Worm (Caenorhabditis elegans) whole organism, L4 larva: ENCODE data around the gene Y51H7C.9.

Source experiments
- Y5F2A.4 ChIP-seq: fragments of 200-800 bp; sonication (Bioruptor generic); optimal IDR thresholded peaks from 2 replicates; lab custom pipeline; 2018; ENCODE audit warnings: mild to moderate bottlenecking, missing genetic modification characterization, missing compliant biosample characterization
- aha-1 ChIP-seq: fragments of 150-350 bp; peaks from one replicate; lab custom pipeline; 2014; ENCODE audit warnings: missing biosample characterization, missing genetic modification characterization
- aly-2 ChIP-seq: sonication (generic microtip); optimal IDR thresholded peaks from 2 replicates; lab custom pipeline; 2018; ENCODE audit warnings: missing biosample characterization, missing genetic modification characterization
- arid-1 ChIP-seq: fragments of 200-800 bp; sonication (Bioruptor generic); conservative IDR thresholded peaks from 2 replicates; pipeline ENCODE4 v1.3.6; 2022; ENCODE audit warnings: missing genetic modification reagents, missing genetic modification characterization, missing compliant biosample characterization
- attf-4 ChIP-seq: sonication (generic microtip); optimal IDR thresholded peaks from 3 replicates; lab custom pipeline; 2017; ENCODE audit warnings: missing biosample characterization, missing genetic modification characterization
- ceh-28 ChIP-seq: fragments of 150-350 bp; optimal IDR thresholded peaks from 2 replicates; lab custom pipeline; 2014; ENCODE audit warnings: missing biosample characterization, missing genetic modification reagents, missing genetic modification characterization
- ceh-44 ChIP-seq: fragments of 200-800 bp; sonication (Bioruptor generic); IDR thresholded peaks from 2 replicates; pipeline ENCODE4 v1.3.6; 2022; ENCODE audit warnings: missing genetic modification reagents, missing genetic modification characterization, missing compliant biosample characterization
- ces-1 ChIP-seq: fragments of 150-350 bp; sonication (generic microtip); optimal IDR thresholded peaks from 4 replicates; lab custom pipeline; 2014; ENCODE audit warnings: missing biosample characterization, missing genetic modification reagents, missing genetic modification characterization
- daf-12 ChIP-seq: fragments of 150-350 bp; optimal IDR thresholded peaks from 2 replicates; lab custom pipeline; 2014; ENCODE audit warnings: missing biosample characterization, missing genetic modification reagents, missing genetic modification characterization
- daf-16 ChIP-seq, 3 experiments: sonication (generic microtip); optimal IDR thresholded peaks; 2 replicates each; lab custom pipeline; 2016 to 2017; ENCODE audit warnings: missing genetic modification characterization in 3 of 3, missing genetic modification reagents in 3 of 3, mild to moderate bottlenecking in 2 of 3, missing compliant biosample characterization in 2 of 3, missing biosample characterization in 1 of 3, moderate library complexity in 1 of 3
- daf-19 ChIP-seq: fragments of 200-800 bp; sonication (Bioruptor generic); conservative IDR thresholded peaks from 2 replicates; pipeline ENCODE4 v1.3.6; 2022; ENCODE audit warnings: missing genetic modification characterization, missing compliant biosample characterization
- dmd-8 ChIP-seq: fragments of 200-800 bp; sonication (Bioruptor generic); IDR thresholded peaks from 2 replicates; pipeline ENCODE4 v1.3.6; 2022; ENCODE audit warnings: missing genetic modification characterization, missing compliant biosample characterization
- dmd-9 ChIP-seq: fragments of 200-800 bp; sonication (Bioruptor generic); IDR thresholded peaks from 2 replicates; pipeline ENCODE4 v1.3.6; 2022; ENCODE audit warnings: missing genetic modification reagents, missing genetic modification characterization, missing compliant biosample characterization
- egl-43 ChIP-seq: fragments of 200-800 bp; sonication (Bioruptor generic); IDR thresholded peaks from 2 replicates; pipeline ENCODE4 v1.3.6; 2022; ENCODE audit warnings: missing genetic modification reagents, missing genetic modification characterization, missing compliant biosample characterization
- hmg-1.1 ChIP-seq: fragments of 200-800 bp; sonication (Bioruptor generic); IDR thresholded peaks from 2 replicates; pipeline ENCODE4 v1.3.6; 2022; ENCODE audit warnings: missing genetic modification reagents, missing genetic modification characterization, missing compliant biosample characterization
- lin-38 ChIP-seq: fragments of 200-800 bp; sonication (Bioruptor generic); IDR thresholded peaks from 2 replicates; pipeline ENCODE4 v1.3.6; 2022; ENCODE audit warnings: missing genetic modification reagents, missing genetic modification characterization, missing compliant biosample characterization
- lin-39 ChIP-seq: fragments of 150-350 bp; optimal IDR thresholded peaks from 2 replicates; lab custom pipeline; 2014; ENCODE audit warnings: missing biosample characterization, missing genetic modification reagents, missing genetic modification characterization
- madf-5 ChIP-seq, 2 experiments: fragments of 200-800 bp; sonication (Bioruptor generic); IDR thresholded peaks; 2 replicates each; pipeline ENCODE4 v1.3.6; 2022; ENCODE audit warnings: missing compliant biosample characterization in 2 of 2, missing genetic modification characterization in 2 of 2
- mdl-1 ChIP-seq, 2 experiments: fragments of 150-350 bp in 1 of 2; sonication (generic microtip) in 1 of 2; optimal IDR thresholded peaks; 2 replicates each; lab custom pipeline; 2014 to 2017; ENCODE audit warnings: missing biosample characterization in 2 of 2, missing genetic modification characterization in 2 of 2
- mep-1 ChIP-seq: fragments of 150-350 bp; sonication (generic microtip); optimal IDR thresholded peaks from 3 replicates; lab custom pipeline; 2014; ENCODE audit warnings: missing biosample characterization, missing genetic modification characterization
- nhr-10 ChIP-seq: fragments of 150-350 bp; optimal IDR thresholded peaks from 2 replicates; lab custom pipeline; 2014; ENCODE audit warnings: missing biosample characterization, missing genetic modification characterization
- nhr-102 ChIP-seq: sonication (generic microtip); optimal IDR thresholded peaks from 2 replicates; lab custom pipeline; 2016; ENCODE audit warnings: mild to moderate bottlenecking, missing genetic modification characterization, moderate library complexity, missing compliant biosample characterization
- nhr-237 ChIP-seq: sonication (generic microtip); optimal IDR thresholded peaks from 2 replicates; lab custom pipeline; 2017; ENCODE audit warnings: missing biosample characterization, missing genetic modification characterization
- nhr-6 ChIP-seq: fragments of 150-350 bp; optimal IDR thresholded peaks from 2 replicates; lab custom pipeline; 2014; ENCODE audit warnings: missing biosample characterization, missing genetic modification characterization
- nhr-77 ChIP-seq: fragments of 150-350 bp; optimal IDR thresholded peaks from 2 replicates; lab custom pipeline; 2014; ENCODE audit warnings: missing biosample characterization, missing genetic modification characterization
- pqm-1 ChIP-seq: sonication (generic microtip); optimal IDR thresholded peaks from 2 replicates; lab custom pipeline; 2017; ENCODE audit warnings: missing biosample characterization, missing genetic modification characterization
- set-16 ChIP-seq: fragments of 200-800 bp; sonication (Bioruptor generic); IDR thresholded peaks from 2 replicates; pipeline ENCODE4 v1.3.6; 2022; ENCODE audit warnings: missing genetic modification reagents, missing genetic modification characterization, missing compliant biosample characterization
- snpc-1.2 ChIP-seq: fragments of 200-800 bp; sonication (Bioruptor generic); IDR thresholded peaks from 2 replicates; pipeline ENCODE4 v1.3.6; 2022; ENCODE audit warnings: missing genetic modification reagents, missing genetic modification characterization, missing compliant biosample characterization
- snpc-4 ChIP-seq: fragments of 150-350 bp; optimal IDR thresholded peaks from 2 replicates; lab custom pipeline; 2014; ENCODE audit warnings: missing biosample characterization, missing genetic modification characterization
- spr-3 ChIP-seq: fragments of 200-800 bp; sonication (Bioruptor generic); optimal IDR thresholded peaks from 2 replicates; lab custom pipeline; 2018; ENCODE audit warnings: mild to moderate bottlenecking, missing genetic modification characterization, missing compliant biosample characterization
- unc-62 ChIP-seq, 3 experiments: fragments of 150-350 bp in 1 of 3; sonication (generic microtip); optimal IDR thresholded peaks in 2 of 3; peaks in 1 of 3; 1 replicate in 1 of 3; 2 replicates in 2 of 3; lab custom pipeline; 2014 to 2017; ENCODE audit warnings: missing biosample characterization in 3 of 3, missing genetic modification characterization in 3 of 3, missing genetic modification reagents in 3 of 3, missing genotype in 1 of 3
- zag-1 ChIP-seq: fragments of 150-350 bp; optimal IDR thresholded peaks from 2 replicates; lab custom pipeline; 2014; ENCODE audit warnings: missing biosample characterization, missing genetic modification characterization
- zfp-2 ChIP-seq: sonication (generic microtip); optimal IDR thresholded peaks from 2 replicates; lab custom pipeline; 2016; ENCODE audit warnings: mild to moderate bottlenecking, missing genetic modification characterization, missing compliant biosample characterization
- zip-11 ChIP-seq: fragments of 200-800 bp; sonication (Bioruptor generic); IDR thresholded peaks from 2 replicates; pipeline ENCODE4 v1.3.6; 2022; ENCODE audit warnings: missing genetic modification characterization, missing compliant biosample characterization

The Y51H7C.9 gene

DNA sequence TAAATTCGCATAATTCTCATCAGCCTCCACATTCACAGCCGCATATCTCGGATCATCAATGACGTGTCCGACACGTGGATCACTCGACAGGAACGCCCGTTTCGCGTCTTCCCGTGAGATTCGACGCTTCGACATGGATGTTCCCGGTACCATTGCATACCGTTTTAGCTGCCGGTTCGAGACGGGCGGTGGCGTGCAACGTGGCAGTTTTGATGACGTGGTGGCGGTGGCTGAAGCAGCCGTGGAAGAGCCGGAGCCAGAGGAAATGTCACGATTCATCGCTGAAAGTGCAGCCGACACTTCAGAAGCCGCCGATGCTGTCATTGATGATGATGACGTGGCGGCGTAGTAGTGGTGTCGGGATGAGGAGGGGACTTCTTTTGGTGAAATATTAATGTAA lies 39.7 kb downstream of the Y51H7C.9 start:
- peak; percentile 73 for TF ChIP-seq set-16
- no peak for TF ChIP-seq lin-39 (tag; lab: Kevin White, UChicago)
- TF ChIP-seq, all 104 proteins: peak for 1

DNA sequence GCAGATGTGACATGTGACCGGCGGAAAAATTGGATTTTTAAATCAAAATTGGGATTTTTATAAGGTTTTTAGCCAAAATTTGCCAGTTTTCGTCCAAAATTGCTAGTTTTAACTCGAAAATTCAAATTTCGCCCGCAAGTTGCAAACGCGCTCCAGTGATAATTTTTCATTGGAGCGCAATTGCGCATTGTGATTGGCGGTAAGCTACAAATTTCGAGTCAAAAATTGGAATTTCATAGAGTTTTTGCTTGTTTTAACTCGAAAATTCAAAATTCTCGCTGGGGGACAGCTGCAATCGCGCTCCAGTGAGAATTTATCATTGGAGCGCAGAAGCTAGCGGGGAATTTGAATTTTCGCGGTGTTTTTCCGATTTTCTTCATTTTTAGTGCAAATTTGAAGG lies 42.0 kb downstream of the Y51H7C.9 start:
- TF ChIP-seq lin-38 (peak; percentile 88), aly-2 (tag; lab: Kevin White, UChicago) (no peak)

DNA sequence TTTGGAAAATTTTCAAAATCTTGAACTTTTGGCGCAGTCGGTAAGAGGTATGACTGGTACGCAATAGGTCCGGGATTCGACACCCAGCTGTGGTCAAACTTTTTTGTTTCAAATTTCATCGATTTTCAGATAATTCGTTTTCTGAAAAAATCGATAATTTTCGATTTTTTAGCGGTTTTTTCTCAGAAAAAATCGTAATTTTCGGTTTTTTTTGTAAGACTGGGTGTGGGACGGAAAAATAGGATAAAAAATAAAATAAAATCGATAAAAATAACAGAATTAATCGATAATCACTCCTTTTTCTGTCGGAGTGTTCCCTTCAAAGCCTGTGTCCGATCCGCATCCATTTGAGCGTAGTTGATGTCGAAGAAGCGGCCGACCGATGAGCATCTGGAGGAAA lies 42.5 kb downstream of the Y51H7C.9 start:
- no peak for TF ChIP-seq daf-19
- no peak for TF ChIP-seq Y5F2A.4 (GFP tag; lab: Kevin White, UChicago)
- TF ChIP-seq ceh-28 (tag; lab: Kevin White, UChicago): peak; percentile 54

DNA sequence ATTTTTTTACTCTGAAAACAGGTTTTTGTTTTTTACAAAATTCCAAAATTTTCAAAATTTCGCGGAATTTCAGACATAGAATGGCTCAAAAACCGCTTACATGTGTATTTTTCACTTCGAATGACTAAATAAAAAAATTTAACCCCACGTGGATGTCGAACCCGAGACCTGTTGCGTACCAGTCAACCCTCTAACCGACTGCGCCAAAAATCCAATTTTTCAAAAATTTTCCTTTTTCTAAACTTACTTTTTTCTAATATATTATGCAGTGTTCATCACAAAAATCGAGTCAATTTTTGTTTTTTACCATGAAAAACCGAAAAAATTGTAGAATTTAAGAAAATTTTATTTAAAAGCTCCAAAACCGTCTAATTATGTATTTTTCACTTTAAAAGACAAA lies 45.3 kb downstream of the Y51H7C.9 start:
- TF ChIP-seq daf-16 (GFP tag; optimal IDR thresholded peaks at IDR 0.05; lab: Kevin White, UChicago) (no peak), daf-16 (tag; optimal IDR thresholded peaks at IDR 0.05; lab: Kevin White, UChicago) (no peak)

DNA sequence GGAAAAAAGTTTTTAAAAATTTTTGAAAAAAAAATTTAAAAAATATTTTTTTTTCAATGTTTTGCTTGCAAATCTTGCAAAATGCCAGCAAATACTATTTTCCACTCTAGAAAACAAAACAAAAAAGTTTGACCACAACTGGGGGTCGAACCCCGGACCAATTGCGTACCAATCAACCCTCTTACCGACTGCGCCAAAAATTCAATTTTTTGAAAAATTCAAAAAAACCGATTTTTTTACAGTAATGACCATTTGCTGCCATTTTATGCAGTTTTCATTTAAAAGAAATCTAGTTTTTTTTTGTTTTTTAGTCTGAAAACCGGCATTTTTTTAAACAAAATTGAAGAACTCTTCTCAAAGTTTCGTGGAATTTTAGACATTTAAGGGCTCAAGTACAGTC lies 48.8 kb downstream of the Y51H7C.9 start:
- TF ChIP-seq ces-1 (GFP tag; lab: Kevin White, UChicago): no peak
- TF ChIP-seq nhr-77 (tag; lab: Kevin White, UChicago): no peak
- no peak for TF ChIP-seq zfp-2 (tag; lab: Kevin White, UChicago)
- TF ChIP-seq zag-1: no peak
- TF ChIP-seq nhr-6 (tag; lab: Kevin White, UChicago): no peak
- no peak for TF ChIP-seq madf-5 (GFP tag; IDR thresholded peaks at IDR 0.05; lab: Robert Waterston, UW)
- no peak for TF ChIP-seq zip-11 (GFP tag; lab: Robert Waterston, UW)
- TF ChIP-seq dmd-8 (GFP tag; lab: Robert Waterston, UW): no peak
- TF ChIP-seq nhr-10 (tag; lab: Kevin White, UChicago): no peak
- no peak for TF ChIP-seq pqm-1 (tag; lab: Kevin White, UChicago)
- no peak for TF ChIP-seq lin-38
- TF ChIP-seq aha-1 (tag; lab: Kevin White, UChicago): no peak
- TF ChIP-seq nhr-102 (tag; lab: Kevin White, UChicago): no peak
- TF ChIP-seq ceh-44 (GFP tag; lab: Robert Waterston, UW): no peak
- no peak for TF ChIP-seq dmd-9
- no peak for TF ChIP-seq ceh-28 (tag; lab: Kevin White, UChicago)
- TF ChIP-seq, all 104 proteins: peak for 0

DNA sequence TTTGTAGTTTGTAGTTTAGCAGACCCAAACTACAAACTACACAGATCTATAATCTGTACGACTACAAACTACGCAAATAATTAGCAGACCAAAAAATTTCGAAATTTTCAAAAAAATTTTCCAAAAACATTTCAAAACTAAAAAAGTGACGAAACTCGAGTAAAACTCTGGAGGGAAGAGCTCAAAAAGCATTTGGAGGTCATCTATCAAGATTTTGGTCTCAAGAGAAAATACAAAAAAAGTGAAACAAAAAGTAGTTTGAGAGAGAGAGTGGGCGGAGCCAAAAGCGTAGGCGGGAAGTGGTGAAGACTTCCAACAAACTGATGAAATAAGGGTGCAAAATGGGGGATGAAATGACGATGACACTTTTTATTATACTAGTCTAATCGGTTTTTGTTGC lies 51.0 kb downstream of the Y51H7C.9 start:
- TF ChIP-seq nhr-237 (tag; lab: Kevin White, UChicago) (no peak), mdl-1 (tag; optimal IDR thresholded peaks at IDR 0.05; lab: Kevin White, UChicago) (no peak), spr-3 (GFP tag; lab: Kevin White, UChicago) (no peak), zip-11 (GFP tag; lab: Robert Waterston, UW) (no peak), daf-12 (no peak), arid-1 (GFP tag; lab: Robert Waterston, UW) (no peak), attf-4 (tag; lab: Kevin White, UChicago) (no peak), mep-1 (tag; lab: Kevin White, UChicago) (no peak), hmg-1.1 (GFP tag; lab: Robert Waterston, UW) (0 out of 2 replicates have a peak, but pooled peaks have one; percentile 33), aha-1 (tag; lab: Kevin White, UChicago) (peak; percentile 18), egl-43 (no peak), unc-62 (GFP tag; optimal IDR thresholded peaks at IDR 0.05 in 1 of 2; lab: Kevin White, UChicago) (peak in 1 of 2 experiments; percentile 85), unc-62 (tag; optimal IDR thresholded peaks at IDR 0.05; lab: Kevin White, UChicago) (no peak), snpc-1.2 (GFP tag; lab: Robert Waterston, UW) (no peak), snpc-4 (no peak)
